Fruit fly (Drosophila melanogaster): ENCODE measurements around the gene CG34448.

Gene CG34448

dm6 chr2L:2433494-2434054, 15.8 kb upstream of the CG34448 start:
- TF ChIP-seq CG34406 (GFP tag; optimal IDR thresholded peaks at IDR 0.05) (peak; percentile 95), ss (GFP tag; optimal IDR thresholded peaks at IDR 0.05) (peak; percentile 98 to 99), CG1621 (tag; optimal IDR thresholded peaks at IDR 0.05) (peak; percentile 99), Sox14 (GFP tag; optimal IDR thresholded peaks at IDR 0.05) (peak; percentile 99), CG4318 (GFP tag; optimal IDR thresholded peaks at IDR 0.05) (peak; percentile 98), Eip78C (GFP tag) (peak; percentile 100), Blimp-1 (GFP tag; optimal IDR thresholded peaks at IDR 0.05) (peak; percentile 24), CG16779 (tag; optimal IDR thresholded peaks at IDR 0.05) (peak; percentile 95), CG10631 (GFP tag; optimal IDR thresholded peaks at IDR 0.05) (peak; percentile 98), Hr38 (GFP tag; optimal IDR thresholded peaks at IDR 0.05) (peak; percentile 94), topi (GFP tag; optimal IDR thresholded peaks at IDR 0.05) (peak; percentile 92), Sox15 (GFP tag; optimal IDR thresholded peaks at IDR 0.05) (peak; percentile 97), Gug (GFP tag; IDR thresholded peaks at IDR 0.05) (peak; percentile 97), Lpt (GFP tag; optimal IDR thresholded peaks at IDR 0.05) (peak; percentile 99), net (GFP tag; optimal IDR thresholded peaks at IDR 0.05) (peak; percentile 97), CG6792 (GFP tag; optimal IDR thresholded peaks at IDR 0.05) (peak; percentile 97), OdsH (GFP tag; optimal IDR thresholded peaks at IDR 0.05) (peak; percentile 99), Eip75B (GFP tag; optimal IDR thresholded peaks at IDR 0.05) (peak; percentile 98), Smox (GFP tag; optimal IDR thresholded peaks at IDR 0.05) (peak; percentile 82), CG6808 (GFP tag; optimal IDR thresholded peaks at IDR 0.05) (peak; percentile 99), svp (GFP tag) (peak; percentile 95), CG8632 (GFP tag; optimal IDR thresholded peaks at IDR 0.05) (peak; percentile 96), CG7368 (GFP tag; optimal IDR thresholded peaks at IDR 0.05) (peak; percentile 98), Hr39 (GFP tag; optimal IDR thresholded peaks at IDR 0.05) (peak; percentile 90), CG15336 (GFP tag; IDR thresholded peaks at IDR 0.05) (peak; percentile 98), Ets96B (tag; optimal IDR thresholded peaks at IDR 0.05) (peak; percentile 99), fkh (GFP tag; optimal IDR thresholded peaks at IDR 0.05) (no peak), lz (GFP tag; optimal IDR thresholded peaks at IDR 0.05) (peak; percentile 91), dac (GFP tag; optimal IDR thresholded peaks at IDR 0.05) (peak; percentile 98), CG31627 (GFP tag; optimal IDR thresholded peaks at IDR 0.05) (peak; percentile 88), salr (GFP tag; optimal IDR thresholded peaks at IDR 0.05) (peak; percentile 98 to 99), Eip93F (GFP tag; optimal IDR thresholded peaks at IDR 0.05) (peak; percentile 57), fd85E (GFP tag; optimal IDR thresholded peaks at IDR 0.05) (peak; percentile 90), Met (GFP tag; optimal IDR thresholded peaks at IDR 0.05) (peak; percentile 87), CG3032 (tag; optimal IDR thresholded peaks at IDR 0.05) (peak; percentile 99), Ets21C (GFP tag; optimal IDR thresholded peaks at IDR 0.05) (peak; percentile 86), cyc (GFP tag; optimal IDR thresholded peaks at IDR 0.05) (peak; percentile 90), CG8319 (GFP tag; optimal IDR thresholded peaks at IDR 0.05) (peak; percentile 95), CG11902 (GFP tag; optimal IDR thresholded peaks at IDR 0.05) (peak; percentile 96), CG10669 (GFP tag; optimal IDR thresholded peaks at IDR 0.05) (peak; percentile 99), Hr4 (GFP tag; optimal IDR thresholded peaks at IDR 0.05) (peak; percentile 99), CG8119 (GFP tag; IDR thresholded peaks at IDR 0.05) (peak; percentile 98), dsx (GFP tag; optimal IDR thresholded peaks at IDR 0.05; ENCODE audit: poor library complexity, severe bottlenecking) (peak; percentile 98), Sox102F (GFP tag; optimal IDR thresholded peaks at IDR 0.05) (peak; percentile 89), spab (GFP tag; optimal IDR thresholded peaks at IDR 0.05) (peak; percentile 99), CG3919 (GFP tag; optimal IDR thresholded peaks at IDR 0.05) (peak; percentile 99), CG11294 (GFP tag; IDR thresholded peaks at IDR 0.05) (peak; percentile 95), CG32006 (GFP tag; optimal IDR thresholded peaks at IDR 0.05) (peak; percentile 99), vri (GFP tag; optimal IDR thresholded peaks at IDR 0.05) (peak; percentile 74), achi (GFP tag; optimal IDR thresholded peaks at IDR 0.05) (peak; percentile 97), eg (GFP tag; IDR thresholded peaks at IDR 0.05) (peak; percentile 99), CG6276 (GFP tag; optimal IDR thresholded peaks at IDR 0.05) (peak; percentile 97)
